Worm (Caenorhabditis elegans): ENCODE results near the gene K09H11.6.
A peak's percentile ranks its signal among the peaks of the same experiment; 100 is the strongest.

Gene K09H11.6

DNA sequence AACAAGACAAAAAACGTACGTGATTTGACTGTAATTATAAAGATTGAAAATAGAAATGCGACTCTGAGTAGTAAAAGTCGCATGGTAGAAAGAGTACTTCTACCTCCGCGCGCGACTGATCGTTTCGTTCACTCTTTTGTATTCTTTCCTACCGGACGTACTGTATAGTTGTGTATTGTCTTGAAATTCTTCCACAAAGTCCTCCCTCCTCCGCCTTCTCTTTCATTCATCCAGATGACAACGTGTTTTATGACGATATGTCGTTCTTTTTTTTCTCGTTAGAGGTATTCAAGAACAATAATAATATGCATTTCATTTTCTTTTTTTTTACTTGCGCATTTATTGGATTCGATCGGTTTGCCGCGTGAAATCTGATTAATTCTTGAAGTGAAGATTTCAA is 9.5 kb downstream of the K09H11.6 start, which contains the start of gene K09H11.4:
TSS of gene K09H11.4 (minus strand) at position 101 of the 400 bp plus-strand sequence.
- TF ChIP-seq ZK337.2 (GFP tag; IDR thresholded peaks at IDR 0.05): no peak
- TF ChIP-seq lin-29 (GFP tag; IDR thresholded peaks at IDR 0.05): no peak

DNA sequence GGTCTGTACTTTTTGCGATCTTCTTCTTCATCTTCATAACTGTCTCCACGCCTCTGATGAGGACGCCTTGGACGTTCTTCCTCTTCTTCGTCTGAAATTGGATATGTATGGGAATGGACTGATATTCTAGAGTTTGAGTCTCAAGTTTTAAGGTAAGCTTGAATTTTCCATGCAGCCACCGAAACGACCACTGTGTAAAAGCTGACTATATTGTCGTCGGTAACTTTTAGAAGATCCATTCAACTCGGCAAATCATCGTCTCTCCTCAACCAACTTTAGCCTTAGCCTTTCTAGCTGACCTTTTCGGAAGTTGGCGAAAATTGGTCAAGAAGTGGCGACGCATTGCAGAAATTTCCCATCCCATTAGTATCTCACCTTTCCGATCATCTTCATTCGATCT is 11.6 kb downstream of the K09H11.6 start:
- no peak for TF ChIP-seq T20F7.1 (GFP tag; optimal IDR thresholded peaks at IDR 0.05)
- TF ChIP-seq unc-62 (GFP tag; optimal IDR thresholded peaks at IDR 0.05 in 1 of 2): peak in 1 of 2 experiments; percentile 90
- TF ChIP-seq unc-62 (tag; optimal IDR thresholded peaks at IDR 0.05): no peak

- TF ChIP-seq daf-19 (GFP tag; conservative IDR thresholded peaks at IDR 0.05): no peak
- TF ChIP-seq madf-5 (GFP tag; IDR thresholded peaks at IDR 0.05): no peak
- TF ChIP-seq hlh-11 (tag; optimal IDR thresholded peaks at IDR 0.05): no peak
- TF ChIP-seq ceh-28 (tag; optimal IDR thresholded peaks at IDR 0.05): no peak
- TF ChIP-seq Y75B8A.6 (GFP tag; IDR thresholded peaks at IDR 0.05): no peak
Measured at ce11 chrV:5722093-5722492, 13.9 kb downstream of the K09H11.6 start.

- TF ChIP-seq vab-7 (GFP tag; IDR thresholded peaks at IDR 0.05) (no peak), pqm-1 (tag; optimal IDR thresholded peaks at IDR 0.05) (no peak), unc-62 (GFP tag; optimal IDR thresholded peaks at IDR 0.05 in 1 of 2) (peak in 1 of 2 experiments; percentile 34), unc-62 (tag; optimal IDR thresholded peaks at IDR 0.05) (no peak), F49E8.2 (tag; optimal IDR thresholded peaks at IDR 0.05; ENCODE audit: borderline replicate concordance) (peak; percentile 95), nhr-25 (tag; optimal IDR thresholded peaks at IDR 0.05; ENCODE audit: borderline replicate concordance, insufficient read depth) (no peak), tra-1 (GFP tag; IDR thresholded peaks at IDR 0.05) (no peak), unc-130 (GFP tag; optimal IDR thresholded peaks at IDR 0.05) (peak; percentile 97), daf-19 (GFP tag; conservative IDR thresholded peaks at IDR 0.05) (no peak), gei-8 (GFP tag; optimal IDR thresholded peaks at IDR 0.05) (no peak), ces-1 (GFP tag; optimal IDR thresholded peaks at IDR 0.05) (no peak), lin-38 (GFP tag; IDR thresholded peaks at IDR 0.05) (peak; percentile 80), cey-2 (tag; optimal IDR thresholded peaks at IDR 0.05; ENCODE audit: borderline replicate concordance, insufficient read depth) (no peak), snpc-1.2 (GFP tag; IDR thresholded peaks at IDR 0.05) (peak; percentile 76), ceh-44 (GFP tag; IDR thresholded peaks at IDR 0.05) (0 out of 2 replicates have a peak, but pooled peaks have one; percentile 12), F44E2.7 (GFP tag; IDR thresholded peaks at IDR 0.05) (no peak), sdz-12 (GFP tag; optimal IDR thresholded peaks at IDR 0.05) (no peak), Y48G9A.11 (GFP tag; IDR thresholded peaks at IDR 0.05) (peak; percentile 97)
Measured at ce11 chrV:5717237-5717935, 18.6 kb downstream of the K09H11.6 start, which contains the start of gene rga-3. Gene rga-3, plus strand, starts transcription at chrV:5717885.

ce11 chrV:5716508-5716907 is 19.5 kb downstream of the K09H11.6 start, which contains the start of gene K09H11.9:
Gene K09H11.9, minus strand, starts transcription at chrV:5716608.
- TF ChIP-seq Y5F2A.4 (GFP tag; optimal IDR thresholded peaks at IDR 0.05) (no peak), D1046.2 (GFP tag; IDR thresholded peaks at IDR 0.05) (no peak), aha-1 (tag) (no peak), ces-1 (GFP tag; optimal IDR thresholded peaks at IDR 0.05) (no peak), mxl-3 (GFP tag; optimal IDR thresholded peaks at IDR 0.05) (no peak), nhr-48 (tag; optimal IDR thresholded peaks at IDR 0.05) (no peak), lin-15B (tag; optimal IDR thresholded peaks at IDR 0.05) (no peak), nhr-11 (tag; optimal IDR thresholded peaks at IDR 0.05) (no peak), pha-4 (GFP tag; IDR thresholded peaks at IDR 0.05) (no peak), pha-4 (tag; optimal IDR thresholded peaks at IDR 0.05) (no peak), cey-2 (tag; optimal IDR thresholded peaks at IDR 0.05; ENCODE audit: borderline replicate concordance, insufficient read depth) (no peak), skn-1 (tag; optimal IDR thresholded peaks at IDR 0.05) (no peak), T26A8.4 (GFP tag; IDR thresholded peaks at IDR 0.05) (no peak), lim-7 (GFP tag; IDR thresholded peaks at IDR 0.05) (no peak), pqm-1 (tag; optimal IDR thresholded peaks at IDR 0.05) (no peak), spr-3 (GFP tag; optimal IDR thresholded peaks at IDR 0.05) (no peak), F10B5.3 (tag; optimal IDR thresholded peaks at IDR 0.05) (no peak), madf-5 (GFP tag; IDR thresholded peaks at IDR 0.05) (no peak), nhr-41 (GFP tag; IDR thresholded peaks at IDR 0.05) (no peak), ceh-62 (tag; optimal IDR thresholded peaks at IDR 0.05) (no peak)

Measured in whole organism, L4 larva.